Worm (Caenorhabditis elegans): Measurements from ENCODE around the gene pssy-1.

The pssy-1 gene

DNA sequence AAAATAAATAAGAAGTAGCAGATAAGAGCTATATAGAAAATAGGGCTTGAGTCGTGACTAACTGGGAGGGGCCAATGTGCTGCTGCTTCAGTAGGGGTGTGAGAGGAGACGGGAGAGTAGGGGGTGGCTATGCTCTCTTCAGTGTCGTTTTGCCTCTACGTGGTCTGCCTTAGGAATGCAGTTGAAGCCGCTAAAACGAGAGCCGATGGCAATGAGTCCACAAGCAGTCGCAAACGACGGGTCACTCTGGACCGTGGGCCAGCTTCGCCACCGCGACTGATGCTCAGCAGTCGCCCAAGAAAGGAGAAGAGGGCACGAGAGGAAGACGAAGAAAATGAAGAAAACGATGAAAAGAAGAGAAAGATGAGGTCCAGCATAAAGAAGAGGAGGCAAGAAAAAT, 33.8 kb downstream of the pssy-1 start, which contains the start of gene grk-1 (continued):
- no peak for TF ChIP-seq zag-1 (tag; optimal IDR thresholded peaks at IDR 0.05)
- TF ChIP-seq sox-4 (tag; optimal IDR thresholded peaks at IDR 0.05): peak; percentile 39
- TF ChIP-seq zip-4 (GFP tag; optimal IDR thresholded peaks at IDR 0.05): no peak

DNA sequence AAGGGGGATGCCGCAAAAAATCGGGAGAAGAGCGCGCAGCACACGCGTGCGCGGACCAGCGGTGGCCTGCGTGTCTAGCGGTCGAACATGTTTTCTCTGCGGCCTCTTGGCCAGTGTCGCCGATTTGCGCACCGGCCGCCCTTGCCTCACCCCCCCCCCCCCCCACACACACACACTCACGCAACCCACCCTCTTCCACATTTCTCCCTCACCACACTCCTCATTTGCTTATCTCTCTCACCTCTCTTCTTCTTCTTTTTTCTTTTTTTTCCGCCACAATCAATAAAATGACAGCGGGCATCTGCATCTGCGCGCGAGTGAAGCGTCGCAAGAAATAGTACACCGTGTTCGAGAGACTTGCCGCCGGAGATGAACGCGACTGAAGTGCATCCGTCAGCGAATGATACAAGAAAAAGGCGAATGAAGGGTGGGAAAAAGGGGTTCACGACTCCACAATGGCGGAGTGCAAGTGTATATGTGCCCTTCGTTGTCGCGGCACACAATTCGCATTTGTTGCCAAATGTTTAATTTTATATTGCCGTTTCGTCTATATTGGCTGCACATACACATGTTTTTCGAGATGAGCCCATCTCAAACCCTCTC, 34.3 kb downstream of the pssy-1 start:
- TF ChIP-seq tlp-1 (tag; optimal IDR thresholded peaks at IDR 0.05) (no peak), hlh-17 (GFP tag; optimal IDR thresholded peaks at IDR 0.05; ENCODE audit: borderline replicate concordance) (no peak), nhr-47 (tag; optimal IDR thresholded peaks at IDR 0.05) (peak; percentile 74), isw-1 (GFP tag; IDR thresholded peaks at IDR 0.05) (peak; percentile 53; the same call in 1 of the 2 replicates), tbx-2 (tag; optimal IDR thresholded peaks at IDR 0.05) (peak; percentile 68), mab-9 (GFP tag; IDR thresholded peaks at IDR 0.05) (peak; percentile 62), grh-1 (GFP tag; IDR thresholded peaks at IDR 0.05) (peak; percentile 58), nhr-237 (tag; optimal IDR thresholded peaks at IDR 0.05) (no peak), pag-3 (tag; optimal IDR thresholded peaks at IDR 0.05; ENCODE audit: borderline replicate concordance, insufficient read depth) (no peak), snpc-4 (tag; optimal IDR thresholded peaks at IDR 0.05) (peak; percentile 31), rnt-1 (tag; optimal IDR thresholded peaks at IDR 0.05) (peak; percentile 73), mep-1 (tag; optimal IDR thresholded peaks at IDR 0.05) (peak; percentile 70), C16A3.4 (tag; optimal IDR thresholded peaks at IDR 0.05) (peak; percentile 25), hlh-4 (tag; optimal IDR thresholded peaks at IDR 0.05) (no peak), hpl-2 (GFP tag; optimal IDR thresholded peaks at IDR 0.05) (no peak), nhr-19 (GFP tag; conservative IDR thresholded peaks at IDR 0.05) (peak; percentile 70), nhr-20 (tag; optimal IDR thresholded peaks at IDR 0.05) (peak; percentile 77), C04F5.9 (tag; optimal IDR thresholded peaks at IDR 0.05) (no peak), nhr-77 (tag; optimal IDR thresholded peaks at IDR 0.05) (no peak), nhr-28 (tag; optimal IDR thresholded peaks at IDR 0.05) (no peak), fkh-8 (tag; optimal IDR thresholded peaks at IDR 0.05) (peak; percentile 88), elt-3 (tag; optimal IDR thresholded peaks at IDR 0.05) (peak in 2 of 6 experiments; percentile 35 to 51), xbp-1 (tag; optimal IDR thresholded peaks at IDR 0.05) (peak; percentile 71), nhr-90 (tag; optimal IDR thresholded peaks at IDR 0.05; ENCODE audit: poor library complexity) (peak; percentile 38), zip-4 (GFP tag; optimal IDR thresholded peaks at IDR 0.05) (no peak), dpl-1 (GFP tag; optimal IDR thresholded peaks at IDR 0.05) (peak in 2 of 3 experiments; percentile 21 to 25), lin-14 (GFP tag; optimal IDR thresholded peaks at IDR 0.05) (peak; percentile 98), swsn-7 (tag; optimal IDR thresholded peaks at IDR 0.05) (peak; percentile 79), egl-13 (tag; optimal IDR thresholded peaks at IDR 0.05) (peak; percentile 54), sup-37 (GFP tag; optimal IDR thresholded peaks at IDR 0.05) (peak; percentile 4), unc-86 (tag; optimal IDR thresholded peaks at IDR 0.05) (peak; percentile 71), lir-3 (tag; optimal IDR thresholded peaks at IDR 0.05; ENCODE audit: poor library complexity) (peak; percentile 20), ceh-82 (tag; optimal IDR thresholded peaks at IDR 0.05) (peak; percentile 27 to 75 (median 36)), ets-5 (GFP tag; IDR thresholded peaks at IDR 0.05) (no peak), lin-13 (GFP tag; optimal IDR thresholded peaks at IDR 0.05) (peak; percentile 30), fkh-10 (GFP tag; optimal IDR thresholded peaks at IDR 0.05) (peak; percentile 56), ztf-11 (tag; optimal IDR thresholded peaks at IDR 0.05) (peak in 1 of 2 experiments; percentile 24), aly-2 (tag; optimal IDR thresholded peaks at IDR 0.05) (no peak), fkh-4 (tag; optimal IDR thresholded peaks at IDR 0.05; ENCODE audit: borderline replicate concordance) (peak; percentile 57), lin-15B (tag; optimal IDR thresholded peaks at IDR 0.05) (no peak), mdl-1 (tag; optimal IDR thresholded peaks at IDR 0.05) (peak in 1 of 2 experiments; percentile 76), nhr-85 (tag) (peak; percentile 92), dsc-1 (tag; optimal IDR thresholded peaks at IDR 0.05) (peak; percentile 74), egl-27 (tag; optimal IDR thresholded peaks at IDR 0.05) (peak in 1 of 2 experiments; percentile 28), jun-1 (tag; optimal IDR thresholded peaks at IDR 0.05) (no peak), pax-3 (tag; optimal IDR thresholded peaks at IDR 0.05) (peak; percentile 72)

Measured in whole organism, L1 larva.